Fruit fly (Drosophila melanogaster) whole organism, pupa: ENCODE measurements around the gene holn1.

Experiments
- CG10348 ChIP-seq: fragments of 200-800 bp; sonication (Bioruptor generic); IDR thresholded peaks from 2 replicates; pipeline ENCODE4 v1.3.6; 2022; ENCODE audit warnings: missing biosample characterization, missing genetic modification characterization
- CG12605 ChIP-seq: fragments of 200-800 bp; sonication (Bioruptor generic); IDR thresholded peaks from 2 replicates; pipeline ENCODE4 v1.3.6; 2022; ENCODE audit warnings: missing biosample characterization, missing genetic modification characterization
- CG13204 ChIP-seq: fragments of 200-800 bp; sonication (Bioruptor generic); optimal IDR thresholded peaks from 2 replicates; lab custom pipeline; 2018; ENCODE audit warnings: missing biosample characterization, mild to moderate bottlenecking, missing genetic modification characterization, moderate library complexity
- CG14655 ChIP-seq: fragments of 200-800 bp; sonication (Bioruptor generic); optimal IDR thresholded peaks from 3 replicates; lab custom pipeline; 2017; ENCODE audit warnings: mild to moderate bottlenecking, missing biosample characterization, missing genetic modification reagents, missing genetic modification characterization
- CG15710 ChIP-seq: fragments of 200-800 bp; sonication (Bioruptor generic); optimal IDR thresholded peaks from 2 replicates; lab custom pipeline; 2018; ENCODE audit warnings: missing biosample characterization, mild to moderate bottlenecking, missing genetic modification characterization, moderate library complexity
- CG17806 ChIP-seq: fragments of 200-800 bp; sonication (Bioruptor generic); optimal IDR thresholded peaks from 2 replicates; lab custom pipeline; 2018; ENCODE audit warnings: missing biosample characterization, mild to moderate bottlenecking, missing genetic modification characterization, moderate library complexity
- CG32121 ChIP-seq: fragments of 200-800 bp; sonication (Bioruptor generic); IDR thresholded peaks from 2 replicates; pipeline ENCODE4 v1.3.6; 2022; ENCODE audit warnings: missing biosample characterization, missing genetic modification characterization
- CG34367 ChIP-seq: fragments of 200-800 bp; sonication (Bioruptor generic); optimal IDR thresholded peaks from 2 replicates; lab custom pipeline; 2018; ENCODE audit warnings: missing biosample characterization, mild to moderate bottlenecking, missing genetic modification characterization
- CG4496 ChIP-seq: fragments of 200-800 bp; sonication (Bioruptor generic); IDR thresholded peaks from 3 replicates; pipeline ENCODE4 v1.3.6; 2022; ENCODE audit warnings: missing biosample characterization, missing genetic modification characterization
- CG8159 ChIP-seq: fragments of 200-800 bp; sonication (Bioruptor generic); optimal IDR thresholded peaks from 3 replicates; lab custom pipeline; 2018; ENCODE audit warnings: missing biosample characterization, mild to moderate bottlenecking, missing genetic modification characterization, moderate library complexity
- CG8301 ChIP-seq: fragments of 200-800 bp; sonication (Bioruptor generic); optimal IDR thresholded peaks from 2 replicates; lab custom pipeline; 2018; ENCODE audit warnings: missing biosample characterization, mild to moderate bottlenecking, missing genetic modification characterization
- CG9948 ChIP-seq: fragments of 200-800 bp; sonication (Bioruptor generic); optimal IDR thresholded peaks from 2 replicates; lab custom pipeline; 2018; ENCODE audit warnings: missing biosample characterization, mild to moderate bottlenecking, missing genetic modification characterization, moderate library complexity
- D1 ChIP-seq: fragments of 200-800 bp; sonication (Bioruptor generic); optimal IDR thresholded peaks from 2 replicates; lab custom pipeline; 2018; ENCODE audit warnings: missing biosample characterization, mild to moderate bottlenecking, missing genetic modification characterization, moderate library complexity
- EcR ChIP-seq: fragments of 200-800 bp; sonication (Bioruptor generic); optimal IDR thresholded peaks from 3 replicates; lab custom pipeline; 2019; ENCODE audit warnings: missing biosample characterization, missing genetic modification characterization, mild to moderate bottlenecking, moderate library complexity, missing genetic modification reagents
- Ets98B ChIP-seq: fragments of 200-800 bp; sonication (Bioruptor generic); IDR thresholded peaks from 2 replicates; pipeline ENCODE4 v1.3.6; 2022; ENCODE audit warnings: missing biosample characterization, missing genetic modification characterization
- Pif1A ChIP-seq: fragments of 200-800 bp; sonication (Bioruptor generic); optimal IDR thresholded peaks from 3 replicates; lab custom pipeline; 2016; ENCODE audit warnings: missing biosample characterization, missing genetic modification characterization
- Pif1B ChIP-seq: fragments of 200-800 bp; sonication (Bioruptor generic); optimal IDR thresholded peaks from 3 replicates; lab custom pipeline; 2016; ENCODE audit warnings: missing biosample characterization, missing genetic modification characterization
- Snoo ChIP-seq: fragments of 200-800 bp; sonication (Bioruptor generic); optimal IDR thresholded peaks from 3 replicates; lab custom pipeline; 2017; ENCODE audit warnings: missing biosample characterization, mild to moderate bottlenecking, missing genetic modification characterization, inconsistent platforms
- fd96Ca ChIP-seq: fragments of 200-800 bp; sonication (Bioruptor generic); IDR thresholded peaks from 3 replicates; pipeline ENCODE4 v1.3.6; 2022; ENCODE audit warnings: missing biosample characterization, missing genetic modification characterization
- gl ChIP-seq: fragments of 200-800 bp; sonication (Bioruptor generic); optimal IDR thresholded peaks from 2 replicates; lab custom pipeline; 2018; ENCODE audit warnings: missing biosample characterization, mild to moderate bottlenecking, missing genetic modification characterization
- rn ChIP-seq: fragments of 200-800 bp; sonication (Bioruptor generic); IDR thresholded peaks from 2 replicates; pipeline ENCODE4 v1.3.6; 2022; ENCODE audit warnings: missing biosample characterization, missing genetic modification characterization

The holn1 gene

dm6 chr2L:10422643-10423606 lies 12.9 kb upstream of the holn1 start, which contains the start of the genes pie and Wdfy2:
TSS of gene pie (minus strand) at chr2L:10422780.
TSS of gene Wdfy2 (plus strand) at chr2L:10423291.
- no peak for TF ChIP-seq D1 (tag; lab: Kevin White, UChicago)
- TF ChIP-seq CG15710 (tag; lab: Kevin White, UChicago) = peak; percentile 16

dm6 chr2L:10425599-10425998 lies 10.2 kb upstream of the holn1 start:
- no peak for TF ChIP-seq CG4496
- no peak for TF ChIP-seq Pif1B (GFP tag; lab: Kevin White, UChicago)
- no peak for TF ChIP-seq CG15710 (tag; lab: Kevin White, UChicago)
- TF ChIP-seq Snoo (tag; lab: Kevin White, UChicago) = no peak
- TF ChIP-seq CG9948 (tag; lab: Kevin White, UChicago) = no peak
- TF ChIP-seq CG10348 (GFP tag; lab: Robert Waterston, UW) = no peak
- no peak for TF ChIP-seq CG8301
- TF ChIP-seq Ets98B = no peak
- TF ChIP-seq CG12605 (GFP tag; lab: Robert Waterston, UW) = no peak
- no peak for TF ChIP-seq Pif1A
- TF ChIP-seq rn (GFP tag; lab: Robert Waterston, UW) = no peak
- no peak for TF ChIP-seq CG8159 (tag; lab: Kevin White, UChicago)
- TF ChIP-seq D1 (tag; lab: Kevin White, UChicago) = no peak
- TF ChIP-seq CG17806 (tag; lab: Kevin White, UChicago) = no peak
- no peak for TF ChIP-seq CG32121
- no peak for TF ChIP-seq CG14655
- TF ChIP-seq EcR (GFP tag; lab: Kevin White, UChicago) = no peak
- no peak for TF ChIP-seq fd96Ca
- TF ChIP-seq gl = no peak
- TF ChIP-seq CG13204 (GFP tag; lab: Kevin White, UChicago) = no peak

- TF ChIP-seq CG12605 (GFP tag; lab: Robert Waterston, UW) (no peak), rn (GFP tag; lab: Robert Waterston, UW) (no peak), EcR (GFP tag; lab: Kevin White, UChicago) (no peak), CG15710 (tag; lab: Kevin White, UChicago) (no peak), Pif1B (GFP tag; lab: Kevin White, UChicago) (no peak), Pif1A (no peak), CG8301 (no peak), CG13204 (GFP tag; lab: Kevin White, UChicago) (no peak), CG32121 (no peak), fd96Ca (no peak), Snoo (tag; lab: Kevin White, UChicago) (no peak), CG4496 (no peak), CG8159 (tag; lab: Kevin White, UChicago) (no peak)
- TF ChIP-seq, all 21 proteins: peak for 0
These were observed 9.2 kb upstream of the holn1 start, which contains the start of the genes SmB and KdelR for dm6 chr2L:10426534-10427048. TSS of gene SmB (minus strand) at chr2L:10426627. TSS of gene KdelR (plus strand) at chr2L:10426887.

- TF ChIP-seq fd96Ca = no peak
- TF ChIP-seq Snoo (tag; lab: Kevin White, UChicago) = peak; percentile 34
- TF ChIP-seq Ets98B = peak; percentile 62; the same call in 1 of the 2 replicates
- peak; percentile 48 for TF ChIP-seq CG8159 (tag; lab: Kevin White, UChicago)
- TF ChIP-seq CG12605 (GFP tag; lab: Robert Waterston, UW) = peak; percentile 58
- peak; percentile 34 for TF ChIP-seq CG15710 (tag; lab: Kevin White, UChicago)
- peak; percentile 25; the same call in 1 of the 3 replicates for TF ChIP-seq CG4496
- TF ChIP-seq CG8301 = peak; percentile 50
- TF ChIP-seq CG17806 (tag; lab: Kevin White, UChicago) = peak; percentile 38
- peak; percentile 9 for TF ChIP-seq CG9948 (tag; lab: Kevin White, UChicago)
- peak; percentile 48 for TF ChIP-seq CG32121
- no peak for TF ChIP-seq EcR (GFP tag; lab: Kevin White, UChicago)
- TF ChIP-seq rn (GFP tag; lab: Robert Waterston, UW) = no peak
These were observed 7.3 kb upstream of the holn1 start, which contains the start of gene CG5188 for dm6 chr2L:10428528-10428927. TSS of gene CG5188 (plus strand) at chr2L:10428829.

- TF ChIP-seq D1 (tag; lab: Kevin White, UChicago) (no peak), CG15710 (tag; lab: Kevin White, UChicago) (peak; percentile 51), CG14655 (no peak), CG13204 (GFP tag; lab: Kevin White, UChicago) (no peak), CG10348 (GFP tag; lab: Robert Waterston, UW) (no peak), fd96Ca (no peak), CG17806 (tag; lab: Kevin White, UChicago) (peak; percentile 46), CG32121 (peak; percentile 65), EcR (GFP tag; lab: Kevin White, UChicago) (no peak), Ets98B (no peak; the same call in 1 of the 2 replicates), Pif1A (no peak), CG12605 (GFP tag; lab: Robert Waterston, UW) (no peak), rn (GFP tag; lab: Robert Waterston, UW) (0 out of 2 replicates have a peak, but pooled peaks have one; percentile 29), Pif1B (GFP tag; lab: Kevin White, UChicago) (no peak), CG9948 (tag; lab: Kevin White, UChicago) (peak; percentile 46), CG8159 (tag; lab: Kevin White, UChicago) (no peak), CG4496 (peak; percentile 61; the same call in 2 of the 3 replicates), Snoo (tag; lab: Kevin White, UChicago) (peak; percentile 51), gl (no peak), CG8301 (no peak), CG34367 (tag; lab: Kevin White, UChicago) (no peak)
These were observed 4.9 kb upstream of the holn1 start, which contains the start of the genes Bug22 and TfIIB for dm6 chr2L:10430802-10431476. TSS of gene Bug22 (minus strand) at chr2L:10430918. TSS of gene TfIIB (plus strand) at chr2L:10431338.
